Worm (Caenorhabditis elegans): ENCODE results near the gene W02F12.4.

Gene W02F12.4

ce11 chrV:6688392-6688791 is 18.3 kb downstream of the W02F12.4 start, which contains the start of gene K11G9.5:
Gene K11G9.5 (minus strand): TSS chrV:6688492.
- TF ChIP-seq ets-7 (tag; optimal IDR thresholded peaks at IDR 0.05), result no peak
- no peak for TF ChIP-seq tbx-37 (GFP tag; conservative IDR thresholded peaks at IDR 0.05)
- no peak for TF ChIP-seq hmbx-1 (tag; optimal IDR thresholded peaks at IDR 0.05)
- TF ChIP-seq ceh-13 (GFP tag; optimal IDR thresholded peaks at IDR 0.05), result no peak
- no peak for TF ChIP-seq B0310.2 (tag; optimal IDR thresholded peaks at IDR 0.05)
- no peak for TF ChIP-seq ama-1 (optimal IDR thresholded peaks at IDR 0.05)
- no peak for TF ChIP-seq scrt-1 (GFP tag; IDR thresholded peaks at IDR 0.05)
- no peak for TF ChIP-seq flt-1 (GFP tag; IDR thresholded peaks at IDR 0.05)
- TF ChIP-seq F13C5.2 (tag; optimal IDR thresholded peaks at IDR 0.05), result no peak
- no peak for TF ChIP-seq aly-1 (tag; optimal IDR thresholded peaks at IDR 0.05)
- TF ChIP-seq tra-4 (tag; optimal IDR thresholded peaks at IDR 0.05), result no peak
- TF ChIP-seq hnd-1 (tag; optimal IDR thresholded peaks at IDR 0.05), result no peak
- no peak for TF ChIP-seq sea-1 (GFP tag; conservative IDR thresholded peaks at IDR 0.05)
- TF ChIP-seq tbx-11 (GFP tag; IDR thresholded peaks at IDR 0.05), result no peak
- TF ChIP-seq ceh-36 (tag; optimal IDR thresholded peaks at IDR 0.05), result no peak

ce11 chrV:6685963-6686362 is 20.8 kb downstream of the W02F12.4 start:
- TF ChIP-seq scrt-1 (GFP tag; IDR thresholded peaks at IDR 0.05) (no peak), hmbx-1 (tag; optimal IDR thresholded peaks at IDR 0.05) (no peak), flt-1 (GFP tag; IDR thresholded peaks at IDR 0.05) (no peak), tbx-37 (GFP tag; conservative IDR thresholded peaks at IDR 0.05) (no peak), aly-1 (tag; optimal IDR thresholded peaks at IDR 0.05) (no peak), ceh-13 (GFP tag; optimal IDR thresholded peaks at IDR 0.05) (no peak), tra-4 (tag; optimal IDR thresholded peaks at IDR 0.05) (no peak), ceh-36 (tag; optimal IDR thresholded peaks at IDR 0.05) (no peak)

- TF ChIP-seq ama-1 (optimal IDR thresholded peaks at IDR 0.05) (no peak), hmg-4 (GFP tag; optimal IDR thresholded peaks at IDR 0.05) (peak; percentile 18), B0310.2 (tag; optimal IDR thresholded peaks at IDR 0.05) (no peak)
These were observed 21.2 kb downstream of the W02F12.4 start for ce11 chrV:6685499-6685898.

- TF ChIP-seq ceh-36 (tag; optimal IDR thresholded peaks at IDR 0.05) (peak; percentile 13), ama-1 (optimal IDR thresholded peaks at IDR 0.05) (no peak)
These were observed 22.2 kb downstream of the W02F12.4 start for ce11 chrV:6684541-6684940.

- TF ChIP-seq flt-1 (GFP tag; IDR thresholded peaks at IDR 0.05) (no peak), tbx-11 (GFP tag; IDR thresholded peaks at IDR 0.05) (no peak), hnd-1 (tag; optimal IDR thresholded peaks at IDR 0.05) (no peak), F13C5.2 (tag; optimal IDR thresholded peaks at IDR 0.05) (no peak), tbx-37 (GFP tag; conservative IDR thresholded peaks at IDR 0.05) (no peak), ceh-13 (GFP tag; optimal IDR thresholded peaks at IDR 0.05) (no peak), ceh-36 (tag; optimal IDR thresholded peaks at IDR 0.05) (no peak)
These were observed 23.0 kb downstream of the W02F12.4 start for ce11 chrV:6683740-6684139.

ce11 chrV:6683282-6683681 is 23.5 kb downstream of the W02F12.4 start:
- TF ChIP-seq tra-4 (tag; optimal IDR thresholded peaks at IDR 0.05) (no peak), tbx-11 (GFP tag; IDR thresholded peaks at IDR 0.05) (no peak), B0310.2 (tag; optimal IDR thresholded peaks at IDR 0.05) (no peak), ceh-36 (tag; optimal IDR thresholded peaks at IDR 0.05) (no peak), pes-1 (GFP tag; IDR thresholded peaks at IDR 0.05) (no peak), ceh-13 (GFP tag; optimal IDR thresholded peaks at IDR 0.05) (no peak)

- TF ChIP-seq scrt-1 (GFP tag; IDR thresholded peaks at IDR 0.05) (no peak), ets-7 (tag; optimal IDR thresholded peaks at IDR 0.05) (no peak), F13C5.2 (tag; optimal IDR thresholded peaks at IDR 0.05) (no peak), tbx-11 (GFP tag; IDR thresholded peaks at IDR 0.05) (no peak), hmg-4 (GFP tag; optimal IDR thresholded peaks at IDR 0.05) (no peak), aly-1 (tag; optimal IDR thresholded peaks at IDR 0.05) (no peak), flt-1 (GFP tag; IDR thresholded peaks at IDR 0.05) (no peak), ceh-13 (GFP tag; optimal IDR thresholded peaks at IDR 0.05) (no peak), hnd-1 (tag; optimal IDR thresholded peaks at IDR 0.05) (no peak), sea-1 (GFP tag; conservative IDR thresholded peaks at IDR 0.05) (no peak), pes-1 (GFP tag; IDR thresholded peaks at IDR 0.05) (no peak)
These were observed 25.2 kb downstream of the W02F12.4 start, which contains the start of gene egl-46 for ce11 chrV:6681501-6681900. Gene egl-46 (minus strand): TSS chrV:6681573.

- TF ChIP-seq ama-1 (optimal IDR thresholded peaks at IDR 0.05) (no peak), tbx-11 (GFP tag; IDR thresholded peaks at IDR 0.05) (no peak), B0310.2 (tag; optimal IDR thresholded peaks at IDR 0.05) (no peak), tbx-37 (GFP tag; conservative IDR thresholded peaks at IDR 0.05) (no peak), ets-7 (tag; optimal IDR thresholded peaks at IDR 0.05) (no peak), tra-4 (tag; optimal IDR thresholded peaks at IDR 0.05) (no peak), ceh-13 (GFP tag; optimal IDR thresholded peaks at IDR 0.05) (no peak), pes-1 (GFP tag; IDR thresholded peaks at IDR 0.05) (no peak), aly-1 (tag; optimal IDR thresholded peaks at IDR 0.05) (no peak), hmg-4 (GFP tag; optimal IDR thresholded peaks at IDR 0.05) (no peak), scrt-1 (GFP tag; IDR thresholded peaks at IDR 0.05) (no peak), hnd-1 (tag; optimal IDR thresholded peaks at IDR 0.05) (no peak)
These were observed 30.4 kb downstream of the W02F12.4 start, which contains the start of gene cest-34 for ce11 chrV:6676158-6676849. Gene cest-34 (plus strand): TSS chrV:6676799.
